Worm (Caenorhabditis elegans): ENCODE measurements around the gene irld-67.

The irld-67 gene

DNA sequence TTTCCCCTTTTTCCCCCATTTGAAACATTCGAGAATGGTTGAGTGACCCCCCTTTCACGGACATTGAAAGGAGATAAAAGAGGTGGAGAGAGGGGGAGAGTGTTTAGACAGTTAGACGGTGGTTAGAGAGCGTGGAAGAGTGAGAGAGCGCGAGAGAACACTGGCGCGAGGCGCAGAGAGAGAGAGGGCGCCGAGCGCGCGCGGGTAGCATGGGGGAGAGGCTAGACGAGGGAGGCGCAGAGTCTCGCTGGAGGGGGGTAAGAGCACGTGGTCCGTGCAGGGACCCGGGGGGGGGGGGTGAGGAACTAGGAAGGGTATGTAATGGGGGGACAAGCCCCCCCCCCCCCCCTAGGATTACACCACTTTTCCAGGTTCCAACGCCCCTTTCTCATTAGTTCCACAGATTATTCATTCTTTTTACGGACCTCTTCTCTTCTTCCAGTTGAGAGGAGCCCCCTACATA, 39.7 kb upstream of the irld-67 start (continued):
- TF ChIP-seq ceh-40 (GFP tag; IDR thresholded peaks at IDR 0.05) (no peak), ZK185.1 (tag; optimal IDR thresholded peaks at IDR 0.05; ENCODE audit: poor library complexity, severe bottlenecking) (peak; percentile 68), F23B12.7 (tag; optimal IDR thresholded peaks at IDR 0.05; ENCODE audit: insufficient read depth) (no peak), repo-1 (tag; optimal IDR thresholded peaks at IDR 0.05) (peak; percentile 91), ztf-18 (tag; optimal IDR thresholded peaks at IDR 0.05) (no peak), hmg-1.2 (GFP tag; IDR thresholded peaks at IDR 0.05) (peak; percentile 99), unc-130 (GFP tag; optimal IDR thresholded peaks at IDR 0.05) (no peak), athp-1 (tag; optimal IDR thresholded peaks at IDR 0.05) (peak; percentile 82), lag-1 (GFP tag; IDR thresholded peaks at IDR 0.05) (peak; percentile 87), B0336.3 (GFP tag; IDR thresholded peaks at IDR 0.05) (peak; percentile 97), Y53G8AR.9 (GFP tag; conservative IDR thresholded peaks at IDR 0.05) (peak; percentile 85), cebp-1 (GFP tag; IDR thresholded peaks at IDR 0.05) (peak; percentile 64; the same call in 1 of the 2 replicates), cebp-1 (tag; optimal IDR thresholded peaks at IDR 0.05) (peak; percentile 92), ceh-100 (GFP tag; IDR thresholded peaks at IDR 0.05) (peak; percentile 86), atf-7 (tag; optimal IDR thresholded peaks at IDR 0.05) (peak; percentile 98), rpc-1 (optimal IDR thresholded peaks at IDR 0.05) (no peak), rpc-1 (tag; optimal IDR thresholded peaks at IDR 0.05) (no peak), C06A6.2 (GFP tag; conservative IDR thresholded peaks at IDR 0.05) (peak; percentile 95), ccch-3 (GFP tag; optimal IDR thresholded peaks at IDR 0.05) (no peak), chd-7 (tag; optimal IDR thresholded peaks at IDR 0.05) (peak; percentile 99), Y56A3A.18 (GFP tag; IDR thresholded peaks at IDR 0.05) (peak; percentile 44; the same call in 1 of the 2 replicates), sptf-2 (GFP tag; optimal IDR thresholded peaks at IDR 0.05) (peak; percentile 4), F57C9.4 (tag; optimal IDR thresholded peaks at IDR 0.05) (peak; percentile 73), F55B11.4 (tag; optimal IDR thresholded peaks at IDR 0.05; ENCODE audit: borderline replicate concordance, insufficient read depth) (no peak), tbp1 (GFP tag; optimal IDR thresholded peaks at IDR 0.05) (peak; percentile 65), sea-2 (GFP tag; IDR thresholded peaks at IDR 0.05) (peak; percentile 79; the same call in 1 of the 2 replicates), sdz-38 (tag; optimal IDR thresholded peaks at IDR 0.05) (no peak), T26A5.8 (tag; optimal IDR thresholded peaks at IDR 0.05) (no peak), egl-44 (GFP tag; IDR thresholded peaks at IDR 0.05) (peak; percentile 95), die-1 (tag; optimal IDR thresholded peaks at IDR 0.05) (no peak), ekl-4 (GFP tag; IDR thresholded peaks at IDR 0.05) (peak; percentile 94), nhr-120 (GFP tag; IDR thresholded peaks at IDR 0.05) (0 out of 2 replicates have a peak, but pooled peaks have one; percentile 87), lsl-1 (GFP tag; optimal IDR thresholded peaks at IDR 0.05) (no peak), ceh-27 (GFP tag; optimal IDR thresholded peaks at IDR 0.05) (peak; percentile 96), nhr-90 (tag; optimal IDR thresholded peaks at IDR 0.05) (no peak), ztf-28 (GFP tag; IDR thresholded peaks at IDR 0.05) (no peak), nfyb-1 (GFP tag; IDR thresholded peaks at IDR 0.05) (peak; percentile 97), egrh-3 (GFP tag; IDR thresholded peaks at IDR 0.05) (peak; percentile 100), tlf-1 (GFP tag; optimal IDR thresholded peaks at IDR 0.05) (peak; percentile 75), B0261.1 (tag; optimal IDR thresholded peaks at IDR 0.05) (peak; percentile 24), F33H1.4 (GFP tag; IDR thresholded peaks at IDR 0.05) (no peak; the same call in 1 of the 2 replicates), madf-10 (tag; optimal IDR thresholded peaks at IDR 0.05) (peak; percentile 18), xnd-1 (tag; optimal IDR thresholded peaks at IDR 0.05) (no peak), ztf-6 (GFP tag; IDR thresholded peaks at IDR 0.05) (peak; percentile 58; the same call in 1 of the 2 replicates), attf-6 (GFP tag; IDR thresholded peaks at IDR 0.05) (peak; percentile 49; the same call in 1 of the 2 replicates), akir-1 (GFP tag; optimal IDR thresholded peaks at IDR 0.05) (peak; percentile 73), snpc-1.1 (tag; optimal IDR thresholded peaks at IDR 0.05; ENCODE audit: insufficient read depth) (no peak), somi-1 (GFP tag; optimal IDR thresholded peaks at IDR 0.05) (peak; percentile 96), gei-17 (GFP tag; optimal IDR thresholded peaks at IDR 0.05) (peak; percentile 85)

Measured in whole organism, young adult.